Worm (Caenorhabditis elegans) whole organism, L1 larva: Measurements from ENCODE around the gene sftb-2.

Source experiments
- aha-1 ChIP-seq: fragments of 150-350 bp; optimal IDR thresholded peaks from 2 replicates; lab custom pipeline; 2014; ENCODE audit warnings: missing biosample characterization, missing genetic modification characterization
- ama-1 ChIP-seq: fragments of 150-350 bp; optimal IDR thresholded peaks from 2 replicates; lab custom pipeline; 2014
- elt-3 ChIP-seq, 6 experiments: fragments of 150-350 bp in 1 of 6; sonication (generic microtip); optimal IDR thresholded peaks; 2 replicates each; lab custom pipeline; 2017 to 2018; ENCODE audit warnings: missing biosample characterization in 6 of 6, missing genetic modification characterization in 6 of 6, inconsistent platforms in 1 of 6
- fkh-8 ChIP-seq: sonication (generic microtip); optimal IDR thresholded peaks from 2 replicates; lab custom pipeline; 2016; ENCODE audit warnings: mild to moderate bottlenecking, missing genetic modification characterization, missing compliant biosample characterization
- irx-1 ChIP-seq: sonication (generic microtip); optimal IDR thresholded peaks from 2 replicates; lab custom pipeline; 2016; ENCODE audit warnings: missing genetic modification characterization, missing compliant biosample characterization
- lin-13 ChIP-seq: fragments of 150-350 bp; optimal IDR thresholded peaks from 2 replicates; lab custom pipeline; 2014; ENCODE audit warnings: missing biosample characterization, missing genetic modification reagents, missing genetic modification characterization
- nhr-47 ChIP-seq: sonication (generic microtip); optimal IDR thresholded peaks from 2 replicates; lab custom pipeline; 2016; ENCODE audit warnings: mild to moderate bottlenecking, missing genetic modification characterization, moderate library complexity, missing compliant biosample characterization
- nhr-85 ChIP-seq: sonication (generic microtip); peaks from one replicate; lab custom pipeline; 2016; ENCODE audit warnings: missing genetic modification characterization, inconsistent platforms, missing compliant biosample characterization
- pag-3 ChIP-seq: sonication (generic microtip); optimal IDR thresholded peaks from 2 replicates; lab custom pipeline; 2017; ENCODE audit warnings: missing genetic modification characterization, mild to moderate bottlenecking, missing compliant biosample characterization, antibody characterized with exemption, borderline replicate concordance; ENCODE audit not compliant: insufficient read depth
- sox-4 ChIP-seq: sonication (generic microtip); optimal IDR thresholded peaks from 2 replicates; lab custom pipeline; 2016; ENCODE audit warnings: missing genetic modification characterization, missing compliant biosample characterization
- unc-62 ChIP-seq: fragments of 150-350 bp; optimal IDR thresholded peaks from 2 replicates; lab custom pipeline; 2014; ENCODE audit warnings: missing biosample characterization, missing genetic modification reagents, missing genetic modification characterization
- unc-86 ChIP-seq: sonication (generic microtip); optimal IDR thresholded peaks from 2 replicates; lab custom pipeline; 2016; ENCODE audit warnings: missing genetic modification characterization, missing compliant biosample characterization

ce11 chrV:117312-117711, 10.7 kb upstream of the sftb-2 start:
- TF ChIP-seq ama-1 (no peak), nhr-85 (tag; lab: Kevin White, UChicago) (no peak), elt-3 (tag; optimal IDR thresholded peaks at IDR 0.05; lab: Kevin White, UChicago) (no peak), irx-1 (tag; lab: Kevin White, UChicago) (no peak), fkh-8 (tag; lab: Kevin White, UChicago) (no peak), sox-4 (tag; lab: Kevin White, UChicago) (no peak), unc-62 (GFP tag; lab: Kevin White, UChicago) (no peak), lin-13 (GFP tag; lab: Kevin White, UChicago) (no peak), aha-1 (no peak), pag-3 (tag; lab: Kevin White, UChicago) (no peak), unc-86 (tag; lab: Kevin White, UChicago) (no peak), nhr-47 (tag; lab: Kevin White, UChicago) (no peak)
